Fruit fly (Drosophila melanogaster) whole organism, embryonic: Measurements from ENCODE around the gene SclA.

Source experiments
- Atf6 ChIP-seq: fragments of 200-800 bp; sonication (Bioruptor generic); IDR thresholded peaks from 2 replicates; pipeline ENCODE4 v1.3.6; 2022; ENCODE audit warnings: missing biosample characterization, missing genetic modification characterization
- BEAF-32 ChIP-seq: fragments of 200-800 bp; sonication (Bioruptor generic); optimal IDR thresholded peaks from 3 replicates; lab custom pipeline; 2017; ENCODE audit warnings: missing biosample characterization, missing genetic modification characterization, mild to moderate bottlenecking, moderate library complexity, missing genetic modification reagents
- CG15696 ChIP-seq: fragments of 200-800 bp; sonication (Bioruptor generic); optimal IDR thresholded peaks from 2 replicates; lab custom pipeline; 2019; ENCODE audit warnings: missing biosample characterization, mild to moderate bottlenecking, missing genetic modification characterization, moderate library complexity
- CG16863 ChIP-seq: fragments of 200-800 bp; sonication (Bioruptor generic); optimal IDR thresholded peaks from 3 replicates; lab custom pipeline; 2016; ENCODE audit warnings: missing biosample characterization, missing genetic modification characterization
- CG17568 ChIP-seq: fragments of 200-800 bp; sonication (Bioruptor generic); optimal IDR thresholded peaks from 2 replicates; lab custom pipeline; 2018; ENCODE audit warnings: missing biosample characterization, mild to moderate bottlenecking, missing genetic modification characterization, moderate library complexity
- CG17612 ChIP-seq: fragments of 200-800 bp; sonication (Bioruptor generic); IDR thresholded peaks from 2 replicates; pipeline ENCODE4 v1.3.6; 2022; ENCODE audit warnings: missing biosample characterization, missing genetic modification characterization
- CG17829 ChIP-seq: fragments of 200-800 bp; optimal IDR thresholded peaks from 2 replicates; lab custom pipeline; 2019; ENCODE audit warnings: missing biosample characterization, mild to moderate bottlenecking, missing genetic modification characterization, moderate library complexity
- CG2129 ChIP-seq: fragments of 200-800 bp; sonication (Bioruptor generic); IDR thresholded peaks from 2 replicates; pipeline ENCODE4 v1.3.6; 2022; ENCODE audit warnings: missing biosample characterization, missing genetic modification characterization; ENCODE audit not compliant: partially characterized antibody
- CG2678 ChIP-seq: fragments of 200-800 bp; sonication (Bioruptor generic); optimal IDR thresholded peaks from 3 replicates; lab custom pipeline; 2019; ENCODE audit warnings: missing biosample characterization, mild to moderate bottlenecking, missing genetic modification characterization, moderate library complexity
- CG2889 ChIP-seq: fragments of 200-800 bp; sonication (Bioruptor generic); IDR thresholded peaks from 3 replicates; pipeline ENCODE4 v1.3.6; 2022; ENCODE audit warnings: missing biosample characterization, missing genetic modification characterization
- CG34224 ChIP-seq: fragments of 200-800 bp; sonication (Bioruptor generic); IDR thresholded peaks from 3 replicates; pipeline ENCODE4 v1.3.6; 2022; ENCODE audit warnings: missing biosample characterization, missing genetic modification characterization; ENCODE audit not compliant: partially characterized antibody
- CG34422 ChIP-seq: fragments of 200-800 bp; sonication (Bioruptor generic); IDR thresholded peaks from 3 replicates; pipeline ENCODE4 v1.3.6; 2022; ENCODE audit warnings: missing biosample characterization, missing genetic modification characterization
- CG5953 ChIP-seq: fragments of 200-800 bp; sonication (Bioruptor generic); IDR thresholded peaks from 2 replicates; pipeline ENCODE4 v1.3.6; 2022; ENCODE audit warnings: missing biosample characterization, missing genetic modification characterization
- CG6854 ChIP-seq: fragments of 200-800 bp; sonication (Bioruptor generic); optimal IDR thresholded peaks from 3 replicates; lab custom pipeline; 2017; ENCODE audit warnings: missing biosample characterization, mild to moderate bottlenecking, missing genetic modification characterization
- CG7839 ChIP-seq: fragments of 200-800 bp; sonication (Bioruptor generic); optimal IDR thresholded peaks from 3 replicates; lab custom pipeline; 2018; ENCODE audit warnings: missing biosample characterization, mild to moderate bottlenecking, missing genetic modification characterization, moderate library complexity
- CG7987 ChIP-seq: fragments of 200-800 bp; sonication (Bioruptor generic); optimal IDR thresholded peaks from 2 replicates; lab custom pipeline; 2018; ENCODE audit warnings: missing biosample characterization, mild to moderate bottlenecking, missing genetic modification characterization, moderate library complexity
- CG8944 ChIP-seq: fragments of 200-800 bp; sonication (Bioruptor generic); optimal IDR thresholded peaks from 3 replicates; lab custom pipeline; 2016; ENCODE audit warnings: missing biosample characterization, missing genetic modification characterization
- CkIIα-i1 ChIP-seq: fragments of 200-800 bp; sonication (Bioruptor generic); IDR thresholded peaks from 2 replicates; pipeline ENCODE4 v1.3.6; 2022; ENCODE audit warnings: missing biosample characterization, missing genetic modification characterization
- Dfd ChIP-seq, 2 experiments: fragments of >200 bp; optimal IDR thresholded peaks; 2 replicates each; lab custom pipeline; 2017; ENCODE audit warnings: missing biosample characterization in 2 of 2, missing genetic modification characterization in 2 of 2
- Elba2 ChIP-seq: fragments of 200-800 bp; sonication (Bioruptor generic); optimal IDR thresholded peaks from 3 replicates; lab custom pipeline; 2016; ENCODE audit warnings: missing biosample characterization, missing genetic modification characterization
- Fer1 ChIP-seq: fragments of 200-800 bp; sonication (Bioruptor generic); optimal IDR thresholded peaks from 2 replicates; lab custom pipeline; 2017; ENCODE audit warnings: missing biosample characterization, mild to moderate bottlenecking, missing genetic modification characterization
- MTF-1 ChIP-seq: fragments of 200-800 bp; sonication (Bioruptor generic); optimal IDR thresholded peaks from 2 replicates; lab custom pipeline; 2018; ENCODE audit warnings: missing biosample characterization, mild to moderate bottlenecking, missing genetic modification characterization, borderline replicate concordance
- Mrtf ChIP-seq: fragments of 200-800 bp; sonication (Bioruptor generic); IDR thresholded peaks from 3 replicates; pipeline ENCODE4 v1.3.6; 2022; ENCODE audit warnings: missing biosample characterization, missing genetic modification characterization
- Myb ChIP-seq: fragments of 200-800 bp; sonication (Bioruptor generic); optimal IDR thresholded peaks from 2 replicates; lab custom pipeline; 2016; ENCODE audit warnings: missing biosample characterization, missing genetic modification characterization
- Nf-YB ChIP-seq: fragments of 200-800 bp; sonication (Bioruptor generic); optimal IDR thresholded peaks from 3 replicates; lab custom pipeline; 2019; ENCODE audit warnings: missing biosample characterization, mild to moderate bottlenecking, missing genetic modification characterization, moderate library complexity
- NfI ChIP-seq: fragments of 200-800 bp; sonication (Bioruptor generic); optimal IDR thresholded peaks from 3 replicates; lab custom pipeline; 2018; ENCODE audit warnings: missing biosample characterization, mild to moderate bottlenecking, missing genetic modification characterization, moderate library complexity
- Pdp1 ChIP-seq, 2 experiments: fragments of 200-800 bp; sonication (Bioruptor generic); optimal IDR thresholded peaks; 3 replicates each; lab custom pipeline; 2016; ENCODE audit warnings: missing biosample characterization in 2 of 2, missing genetic modification characterization in 2 of 2, mild to moderate bottlenecking in 1 of 2, moderate library complexity in 1 of 2
- Trl ChIP-seq, 3 experiments: fragments of >200 bp in 2 of 3; fragments of 200-800 bp in 1 of 3; sonication (Bioruptor generic) in 1 of 3; optimal IDR thresholded peaks; 2 replicates in 1 of 3; 3 replicates in 2 of 3; lab custom pipeline; 2016 to 2017; ENCODE audit warnings: missing biosample characterization in 1 of 3, missing genetic modification characterization in 1 of 3
- Vsx1 ChIP-seq: fragments of 200-800 bp; sonication (Bioruptor generic); optimal IDR thresholded peaks from 2 replicates; lab custom pipeline; 2017; ENCODE audit warnings: missing biosample characterization, mild to moderate bottlenecking, missing genetic modification characterization, missing genetic modification reagents
- al ChIP-seq: fragments of 200-800 bp; sonication (Bioruptor generic); IDR thresholded peaks from 2 replicates; pipeline ENCODE4 v1.3.6; 2022; ENCODE audit warnings: missing biosample characterization, missing genetic modification characterization
- corto ChIP-seq: fragments of 200-800 bp; sonication (Bioruptor generic); optimal IDR thresholded peaks from 2 replicates; lab custom pipeline; 2016; ENCODE audit warnings: missing biosample characterization, mild to moderate bottlenecking, missing genetic modification characterization, moderate library complexity
- gcm ChIP-seq: fragments of 200-800 bp; sonication (Bioruptor generic); optimal IDR thresholded peaks from 2 replicates; lab custom pipeline; 2019; ENCODE audit warnings: missing biosample characterization, mild to moderate bottlenecking, missing genetic modification characterization, moderate library complexity
- gfzf ChIP-seq: fragments of 200-800 bp; sonication (Bioruptor generic); optimal IDR thresholded peaks from 2 replicates; lab custom pipeline; 2016; ENCODE audit warnings: missing biosample characterization, mild to moderate bottlenecking, missing genetic modification characterization, moderate library complexity
- gsb ChIP-seq: fragments of 200-800 bp; sonication (Bioruptor generic); IDR thresholded peaks from 2 replicates; pipeline ENCODE4 v1.3.6; 2022; ENCODE audit warnings: missing biosample characterization, missing genetic modification characterization
- hbn ChIP-seq: fragments of 200-800 bp; sonication (Bioruptor generic); IDR thresholded peaks from 2 replicates; pipeline ENCODE4 v1.3.6; 2022; ENCODE audit warnings: missing biosample characterization, missing genetic modification characterization; ENCODE audit not compliant: partially characterized antibody
- jing ChIP-seq: fragments of 200-800 bp; sonication (Bioruptor generic); optimal IDR thresholded peaks from 2 replicates; lab custom pipeline; 2018; ENCODE audit warnings: missing biosample characterization, mild to moderate bottlenecking, missing genetic modification characterization
- kay ChIP-seq: fragments of 200-800 bp; sonication (Bioruptor generic); optimal IDR thresholded peaks from 2 replicates; lab custom pipeline; 2016; ENCODE audit warnings: missing biosample characterization, missing genetic modification characterization
- klu ChIP-seq: fragments of 200-800 bp; sonication (Bioruptor generic); IDR thresholded peaks from 2 replicates; pipeline ENCODE4 v1.3.6; 2022; ENCODE audit warnings: missing biosample characterization, missing genetic modification characterization
- lmd ChIP-seq: fragments of 200-800 bp; sonication (Bioruptor generic); IDR thresholded peaks from 2 replicates; pipeline ENCODE4 v1.3.6; 2022; ENCODE audit warnings: missing biosample characterization, missing genetic modification characterization
- lov ChIP-seq, 2 experiments: fragments of 200-800 bp in 1 of 2; fragments of >200 bp in 1 of 2; sonication (Bioruptor generic) in 1 of 2; IDR thresholded peaks in 1 of 2; optimal IDR thresholded peaks in 1 of 2; 2 replicates in 1 of 2; 3 replicates in 1 of 2; pipeline versions ENCODE4 v1.3.6 to Lab custom; 2017 to 2022; ENCODE audit warnings: missing biosample characterization in 1 of 2, missing genetic modification characterization in 1 of 2
- luna ChIP-seq: fragments of 200-800 bp; sonication (Bioruptor generic); optimal IDR thresholded peaks from 2 replicates; lab custom pipeline; 2016; ENCODE audit warnings: missing biosample characterization, missing genetic modification characterization
- nerfin-2 ChIP-seq: fragments of 200-800 bp; sonication (Bioruptor generic); IDR thresholded peaks from 2 replicates; pipeline ENCODE4 v1.3.6; 2022; ENCODE audit warnings: missing biosample characterization, missing genetic modification characterization; ENCODE audit not compliant: partially characterized antibody
- sc ChIP-seq, 3 experiments: fragments of >200 bp in 2 of 3; fragments of 200-800 bp in 1 of 3; sonication (Bioruptor generic) in 1 of 3; optimal IDR thresholded peaks; 2 replicates in 2 of 3; 3 replicates in 1 of 3; lab custom pipeline; 2017; ENCODE audit warnings: mild to moderate bottlenecking in 1 of 3, missing biosample characterization in 1 of 3, missing genetic modification characterization in 1 of 3, missing genetic modification reagents in 1 of 3
- slou ChIP-seq: fragments of 200-800 bp; sonication (Bioruptor generic); optimal IDR thresholded peaks from 3 replicates; lab custom pipeline; 2016; ENCODE audit warnings: missing biosample characterization, missing genetic modification characterization
- ssp ChIP-seq: fragments of 200-800 bp; sonication (Bioruptor generic); IDR thresholded peaks from 2 replicates; pipeline ENCODE4 v1.3.6; 2022; ENCODE audit warnings: missing biosample characterization, missing genetic modification characterization
- tio ChIP-seq: fragments of 200-800 bp; sonication (Bioruptor generic); optimal IDR thresholded peaks from 2 replicates; lab custom pipeline; 2017; ENCODE audit warnings: missing biosample characterization, missing genetic modification characterization, inconsistent platforms
- vvl ChIP-seq: fragments of 200-800 bp; sonication (Bioruptor generic); IDR thresholded peaks from 2 replicates; pipeline ENCODE4 v1.3.6; 2022; ENCODE audit warnings: missing biosample characterization, missing genetic modification characterization
- wek ChIP-seq: fragments of 200-800 bp; sonication (Bioruptor generic); optimal IDR thresholded peaks from 3 replicates; lab custom pipeline; 2018; ENCODE audit warnings: missing biosample characterization, mild to moderate bottlenecking, missing genetic modification characterization, moderate library complexity

Gene SclA

dm6 chr2L:16826872-16827506, 10.8 kb upstream of the SclA start, which contains the start of gene AspRS-m (continued):
- TF ChIP-seq CG5953 (GFP tag; lab: Robert Waterston, UW), result no peak
- TF ChIP-seq corto (GFP tag; lab: Kevin White, UChicago), result no peak
- TF ChIP-seq Dfd (GFP tag; optimal IDR thresholded peaks at IDR 0.05; lab: Kevin White, UChicago), result no peak
- TF ChIP-seq CG2129, result peak; percentile 77
- TF ChIP-seq gcm (GFP tag; lab: Kevin White, UChicago), result no peak
- no peak for TF ChIP-seq luna (GFP tag; lab: Kevin White, UChicago)
- no peak for TF ChIP-seq Atf6 (GFP tag; lab: Robert Waterston, UW)
- no peak for TF ChIP-seq sc (optimal IDR thresholded peaks at IDR 0.05; lab: Kevin White, UChicago)
- TF ChIP-seq sc (GFP tag; optimal IDR thresholded peaks at IDR 0.05; lab: Kevin White, UChicago), result no peak
- TF ChIP-seq Mrtf, result no peak
- TF ChIP-seq Elba2 (GFP tag; lab: Kevin White, UChicago), result no peak
- TF ChIP-seq CG8944, result no peak
- no peak for TF ChIP-seq jing (GFP tag; lab: Kevin White, UChicago)
- no peak for TF ChIP-seq gsb (GFP tag; lab: Robert Waterston, UW)
- TF ChIP-seq Nf-YB (GFP tag; lab: Kevin White, UChicago), result no peak
- no peak for TF ChIP-seq CG17568
- TF ChIP-seq CG7987, result no peak
- TF ChIP-seq CkIIα-i1 (GFP tag; lab: Robert Waterston, UW), result no peak
- no peak for TF ChIP-seq tio (GFP tag; lab: Kevin White, UChicago)
- TF ChIP-seq NfI (GFP tag; lab: Kevin White, UChicago), result no peak
- TF ChIP-seq lmd (GFP tag; lab: Robert Waterston, UW), result no peak
- no peak for TF ChIP-seq Vsx1 (GFP tag; lab: Kevin White, UChicago)
- peak; percentile 71 for TF ChIP-seq hbn (GFP tag; lab: Robert Waterston, UW)
- no peak for TF ChIP-seq klu (GFP tag; lab: Robert Waterston, UW)
- TF ChIP-seq lov (optimal IDR thresholded peaks at IDR 0.05; lab: Kevin White, UChicago), result no peak
- TF ChIP-seq lov (GFP tag; IDR thresholded peaks at IDR 0.05; lab: Robert Waterston, UW), result no peak
- TF ChIP-seq Trl (optimal IDR thresholded peaks at IDR 0.05; lab: Kevin White, UChicago), result no peak
- no peak for TF ChIP-seq Trl (GFP tag; optimal IDR thresholded peaks at IDR 0.05; lab: Kevin White, UChicago)
- no peak for TF ChIP-seq Fer1 (GFP tag; lab: Kevin White, UChicago)
- no peak for TF ChIP-seq al
- TF ChIP-seq gfzf (GFP tag; lab: Kevin White, UChicago), result peak; percentile 37
- TF ChIP-seq wek, result no peak
- no peak for TF ChIP-seq ssp
- TF ChIP-seq nerfin-2 (GFP tag; lab: Robert Waterston, UW), result peak; percentile 78
- TF ChIP-seq slou (GFP tag; lab: Kevin White, UChicago), result no peak
- no peak for TF ChIP-seq CG17612
- TF ChIP-seq Pdp1 (GFP tag; optimal IDR thresholded peaks at IDR 0.05; lab: Kevin White, UChicago), result peak in 1 of 2 experiments; percentile 25
- no peak for TF ChIP-seq CG7839 (tag; lab: Kevin White, UChicago)
- no peak for TF ChIP-seq Myb
- peak; percentile 40 for TF ChIP-seq CG17829 (tag; lab: Kevin White, UChicago)
- no peak for TF ChIP-seq CG2678
- TF ChIP-seq CG6854 (GFP tag; lab: Kevin White, UChicago), result no peak
- TF ChIP-seq CG2889 (GFP tag; lab: Robert Waterston, UW), result no peak
- peak; percentile 88 for TF ChIP-seq BEAF-32 (GFP tag; lab: Kevin White, UChicago)
- TF ChIP-seq CG34422 (GFP tag; lab: Robert Waterston, UW), result peak; percentile 81
- peak; percentile 76 for TF ChIP-seq CG34224 (GFP tag; lab: Robert Waterston, UW)
- no peak for TF ChIP-seq CG16863
- peak; percentile 33 for TF ChIP-seq CG15696 (tag; lab: Kevin White, UChicago)
- TF ChIP-seq kay (GFP tag; lab: Kevin White, UChicago), result no peak
- TF ChIP-seq MTF-1 (GFP tag; lab: Kevin White, UChicago), result no peak
- TF ChIP-seq vvl (GFP tag; lab: Robert Waterston, UW), result no peak
